Worm (Caenorhabditis elegans) whole organism, L4/young adult: ENCODE data around the gene sucl-1.

Experiments used
- dao-5 ChIP-seq: sonication (generic microtip); optimal IDR thresholded peaks from 2 replicates; lab custom pipeline; 2016; ENCODE audit warnings: missing genotype, missing genetic modification characterization, moderate library complexity, missing compliant biosample characterization
- him-1 ChIP-seq: sonication (generic microtip); optimal IDR thresholded peaks from 2 replicates; lab custom pipeline; 2016; ENCODE audit warnings: missing genotype, missing genetic modification reagents, missing genetic modification characterization, missing compliant biosample characterization

DNA sequence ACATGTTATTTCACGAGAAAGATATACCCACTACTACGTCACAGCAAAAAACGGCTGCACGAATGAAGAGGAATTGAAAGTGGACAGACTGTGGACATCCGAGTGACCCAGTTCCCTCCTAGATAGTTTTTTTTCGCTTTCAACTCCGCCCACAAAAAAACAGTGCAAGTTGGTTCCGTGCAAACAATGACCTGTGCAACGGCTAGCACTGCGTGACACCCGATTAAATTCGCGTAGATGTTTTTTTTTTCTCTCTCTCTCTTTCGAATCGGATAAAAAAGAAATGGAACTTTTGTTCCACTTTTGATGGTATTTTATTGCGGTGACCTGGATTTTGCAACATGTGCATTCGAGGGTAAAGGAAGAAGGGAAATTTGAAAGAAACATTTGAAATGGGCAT is 8.6 kb upstream of the sucl-1 start:
- TF ChIP-seq him-1 (no peak), dao-5 (no peak)
